Worm (Caenorhabditis elegans) whole organism, L1 larva: ENCODE measurements around the gene ZC239.13.

Source experiments
- C04F5.9 ChIP-seq: sonication (generic microtip); optimal IDR thresholded peaks from 2 replicates; lab custom pipeline; 2016; ENCODE audit warnings: missing genetic modification characterization, missing compliant biosample characterization
- C16A3.4 ChIP-seq: fragments of 150-350 bp; optimal IDR thresholded peaks from 2 replicates; lab custom pipeline; 2014; ENCODE audit warnings: missing biosample characterization, missing genetic modification characterization
- C34B4.2 ChIP-seq: sonication (generic microtip); optimal IDR thresholded peaks from 2 replicates; lab custom pipeline; 2017; ENCODE audit warnings: mild to moderate bottlenecking, missing genetic modification characterization, missing compliant biosample characterization
- Y116A8C.19 ChIP-seq: sonication (generic microtip); optimal IDR thresholded peaks from 2 replicates; lab custom pipeline; 2016; ENCODE audit warnings: missing compliant biosample characterization, missing genetic modification characterization, borderline replicate concordance
- aly-2 ChIP-seq: fragments of 150-350 bp; optimal IDR thresholded peaks from 2 replicates; lab custom pipeline; 2014; ENCODE audit warnings: missing biosample characterization, missing genetic modification characterization
- ama-1 ChIP-seq: fragments of 150-350 bp; optimal IDR thresholded peaks from 2 replicates; lab custom pipeline; 2014
- blmp-1 ChIP-seq: fragments of 150-350 bp; optimal IDR thresholded peaks from 2 replicates; lab custom pipeline; 2014; ENCODE audit warnings: missing biosample characterization, missing genetic modification characterization
- ceh-82 ChIP-seq, 3 experiments: fragments of 150-350 bp in 1 of 3; sonication (generic microtip) in 2 of 3; optimal IDR thresholded peaks; 2 replicates each; lab custom pipeline; 2014 to 2017; ENCODE audit warnings: missing biosample characterization in 3 of 3, missing genetic modification characterization in 3 of 3
- ceh-90 ChIP-seq: sonication (generic microtip); optimal IDR thresholded peaks from 2 replicates; lab custom pipeline; 2016; ENCODE audit warnings: missing genetic modification characterization, missing compliant biosample characterization
- ces-1 ChIP-seq: fragments of 150-350 bp; optimal IDR thresholded peaks from 2 replicates; lab custom pipeline; 2014; ENCODE audit warnings: missing biosample characterization, missing genetic modification reagents, missing genetic modification characterization
- dpl-1 ChIP-seq, 3 experiments: fragments of 150-350 bp in 2 of 3; sonication (generic microtip) in 1 of 3; optimal IDR thresholded peaks; 2 replicates each; lab custom pipeline; 2014 to 2017; ENCODE audit warnings: missing biosample characterization in 3 of 3, missing genetic modification characterization in 3 of 3, missing genetic modification reagents in 3 of 3
- elt-2 ChIP-seq: sonication (generic microtip); optimal IDR thresholded peaks from 2 replicates; lab custom pipeline; 2016; ENCODE audit warnings: missing genetic modification characterization, mild to moderate bottlenecking, inconsistent platforms, missing compliant biosample characterization, missing genetic modification reagents
- elt-3 ChIP-seq, 6 experiments: fragments of 150-350 bp in 1 of 6; sonication (generic microtip); optimal IDR thresholded peaks; 2 replicates each; lab custom pipeline; 2017 to 2018; ENCODE audit warnings: missing biosample characterization in 6 of 6, missing genetic modification characterization in 6 of 6, inconsistent platforms in 1 of 6
- fkh-10 ChIP-seq: sonication (generic microtip); optimal IDR thresholded peaks from 2 replicates; lab custom pipeline; 2017; ENCODE audit warnings: missing biosample characterization, missing genetic modification reagents, missing genetic modification characterization
- fkh-4 ChIP-seq: sonication (generic microtip); optimal IDR thresholded peaks from 2 replicates; lab custom pipeline; 2016; ENCODE audit warnings: missing compliant biosample characterization, missing genetic modification characterization, borderline replicate concordance
- fkh-8 ChIP-seq: sonication (generic microtip); optimal IDR thresholded peaks from 2 replicates; lab custom pipeline; 2016; ENCODE audit warnings: mild to moderate bottlenecking, missing genetic modification characterization, missing compliant biosample characterization
- fos-1 ChIP-seq: fragments of 150-350 bp; optimal IDR thresholded peaks from 2 replicates; lab custom pipeline; 2014; ENCODE audit warnings: missing biosample characterization, missing genetic modification characterization
- hlh-17 ChIP-seq: fragments of 200-800 bp; sonication (Bioruptor generic); optimal IDR thresholded peaks from 2 replicates; lab custom pipeline; 2018; ENCODE audit warnings: missing genetic modification characterization, mild to moderate bottlenecking, missing compliant biosample characterization, moderate library complexity, borderline replicate concordance
- irx-1 ChIP-seq: sonication (generic microtip); optimal IDR thresholded peaks from 2 replicates; lab custom pipeline; 2016; ENCODE audit warnings: missing genetic modification characterization, missing compliant biosample characterization
- isw-1 ChIP-seq: fragments of 200-800 bp; sonication (Bioruptor generic); IDR thresholded peaks from 2 replicates; pipeline ENCODE4 v1.3.6; 2022; ENCODE audit warnings: missing genetic modification characterization, missing compliant biosample characterization
- jun-1 ChIP-seq: fragments of 150-350 bp; optimal IDR thresholded peaks from 2 replicates; lab custom pipeline; 2014; ENCODE audit warnings: missing biosample characterization, missing genetic modification reagents, missing genetic modification characterization
- lin-14 ChIP-seq: fragments of 200-800 bp; sonication (Bioruptor generic); optimal IDR thresholded peaks from 2 replicates; lab custom pipeline; 2018; ENCODE audit warnings: mild to moderate bottlenecking, missing genetic modification characterization, moderate library complexity, missing compliant biosample characterization
- lin-35 ChIP-seq, 2 experiments: fragments of 150-350 bp; optimal IDR thresholded peaks; 2 replicates each; lab custom pipeline; 2014; ENCODE audit warnings: missing biosample characterization in 2 of 2, missing genetic modification characterization in 2 of 2, missing genetic modification reagents in 2 of 2
- lir-3 ChIP-seq: sonication (generic microtip); optimal IDR thresholded peaks from 2 replicates; lab custom pipeline; 2016; ENCODE audit warnings: mild to moderate bottlenecking, missing genetic modification characterization, moderate library complexity, missing compliant biosample characterization; ENCODE audit not compliant: poor library complexity
- lsy-2 ChIP-seq, 2 experiments: fragments of 150-350 bp; optimal IDR thresholded peaks; 2 replicates each; lab custom pipeline; 2014; ENCODE audit warnings: missing biosample characterization in 2 of 2, missing genetic modification characterization in 2 of 2
- mdl-1 ChIP-seq, 2 experiments: fragments of 150-350 bp; optimal IDR thresholded peaks; 2 replicates each; lab custom pipeline; 2014 to 2017; ENCODE audit warnings: missing biosample characterization in 2 of 2, missing genetic modification characterization in 2 of 2, inconsistent platforms in 1 of 2
- mep-1 ChIP-seq: fragments of 150-350 bp; optimal IDR thresholded peaks from 2 replicates; lab custom pipeline; 2014; ENCODE audit warnings: missing biosample characterization, missing genetic modification characterization
- nhr-11 ChIP-seq: fragments of 150-350 bp; optimal IDR thresholded peaks from 2 replicates; lab custom pipeline; 2014; ENCODE audit warnings: missing biosample characterization, missing genetic modification characterization
- nhr-12 ChIP-seq: sonication (generic microtip); optimal IDR thresholded peaks from 2 replicates; lab custom pipeline; 2017; ENCODE audit warnings: missing biosample characterization, missing genetic modification characterization
- nhr-20 ChIP-seq: sonication (generic microtip); optimal IDR thresholded peaks from 2 replicates; lab custom pipeline; 2016; ENCODE audit warnings: mild to moderate bottlenecking, missing genetic modification characterization, missing compliant biosample characterization
- nhr-237 ChIP-seq: fragments of 150-350 bp; optimal IDR thresholded peaks from 2 replicates; lab custom pipeline; 2014; ENCODE audit warnings: missing biosample characterization, missing genetic modification characterization
- nhr-47 ChIP-seq: sonication (generic microtip); optimal IDR thresholded peaks from 2 replicates; lab custom pipeline; 2016; ENCODE audit warnings: mild to moderate bottlenecking, missing genetic modification characterization, moderate library complexity, missing compliant biosample characterization
- nhr-71 ChIP-seq: sonication (generic microtip); optimal IDR thresholded peaks from 2 replicates; lab custom pipeline; 2016; ENCODE audit warnings: mild to moderate bottlenecking, missing genetic modification characterization, moderate library complexity, missing compliant biosample characterization
- nhr-76 ChIP-seq: sonication (generic microtip); optimal IDR thresholded peaks from 2 replicates; lab custom pipeline; 2017; ENCODE audit warnings: missing biosample characterization, missing genetic modification characterization
- nhr-77 ChIP-seq: fragments of 150-350 bp; optimal IDR thresholded peaks from 2 replicates; lab custom pipeline; 2014; ENCODE audit warnings: missing biosample characterization, missing genetic modification characterization
- nhr-84 ChIP-seq: sonication (generic microtip); optimal IDR thresholded peaks from 2 replicates; lab custom pipeline; 2017; ENCODE audit warnings: missing biosample characterization, missing genetic modification characterization
- nhr-85 ChIP-seq: sonication (generic microtip); peaks from one replicate; lab custom pipeline; 2016; ENCODE audit warnings: missing genetic modification characterization, inconsistent platforms, missing compliant biosample characterization
- nhr-90 ChIP-seq: sonication (generic microtip); optimal IDR thresholded peaks from 2 replicates; lab custom pipeline; 2016; ENCODE audit warnings: mild to moderate bottlenecking, missing genetic modification characterization, missing compliant biosample characterization; ENCODE audit not compliant: poor library complexity
- pag-3 ChIP-seq: sonication (generic microtip); optimal IDR thresholded peaks from 2 replicates; lab custom pipeline; 2017; ENCODE audit warnings: missing genetic modification characterization, mild to moderate bottlenecking, missing compliant biosample characterization, antibody characterized with exemption, borderline replicate concordance; ENCODE audit not compliant: insufficient read depth
- rnt-1 ChIP-seq: sonication (generic microtip); optimal IDR thresholded peaks from 2 replicates; lab custom pipeline; 2016; ENCODE audit warnings: mild to moderate bottlenecking, missing genetic modification characterization, moderate library complexity, missing compliant biosample characterization
- sup-37 ChIP-seq: fragments of 200-800 bp; sonication (Bioruptor generic); optimal IDR thresholded peaks from 2 replicates; lab custom pipeline; 2018; ENCODE audit warnings: mild to moderate bottlenecking, missing genetic modification characterization, missing compliant biosample characterization
- swsn-7 ChIP-seq: sonication (generic microtip); optimal IDR thresholded peaks from 2 replicates; lab custom pipeline; 2016; ENCODE audit warnings: missing genetic modification characterization, missing compliant biosample characterization
- unc-30 ChIP-seq: sonication (generic microtip); optimal IDR thresholded peaks from 2 replicates; lab custom pipeline; 2017; ENCODE audit warnings: missing biosample characterization, missing genetic modification characterization
- unc-62 ChIP-seq: fragments of 150-350 bp; optimal IDR thresholded peaks from 2 replicates; lab custom pipeline; 2014; ENCODE audit warnings: missing biosample characterization, missing genetic modification reagents, missing genetic modification characterization
- vab-15 ChIP-seq: sonication (generic microtip); optimal IDR thresholded peaks from 2 replicates; lab custom pipeline; 2017; ENCODE audit warnings: missing genotype, mild to moderate bottlenecking, missing genetic modification characterization, missing compliant biosample characterization
- xbp-1 ChIP-seq: sonication (generic microtip); optimal IDR thresholded peaks from 2 replicates; lab custom pipeline; 2016; ENCODE audit warnings: missing genetic modification characterization, missing compliant biosample characterization
- zip-4 ChIP-seq: fragments of 200-800 bp; sonication (Bioruptor generic); optimal IDR thresholded peaks from 2 replicates; lab custom pipeline; 2018; ENCODE audit warnings: mild to moderate bottlenecking, missing genetic modification characterization, moderate library complexity, missing compliant biosample characterization
- ztf-11 ChIP-seq, 2 experiments: sonication (generic microtip); optimal IDR thresholded peaks; 2 replicates each; lab custom pipeline; 2016 to 2017; ENCODE audit warnings: missing genetic modification characterization in 2 of 2, missing biosample characterization in 1 of 2, missing compliant biosample characterization in 1 of 2
- ztf-4 ChIP-seq: fragments of 150-350 bp; optimal IDR thresholded peaks from 2 replicates; lab custom pipeline; 2014; ENCODE audit warnings: missing biosample characterization, missing genetic modification characterization

The ZC239.13 gene

DNA sequence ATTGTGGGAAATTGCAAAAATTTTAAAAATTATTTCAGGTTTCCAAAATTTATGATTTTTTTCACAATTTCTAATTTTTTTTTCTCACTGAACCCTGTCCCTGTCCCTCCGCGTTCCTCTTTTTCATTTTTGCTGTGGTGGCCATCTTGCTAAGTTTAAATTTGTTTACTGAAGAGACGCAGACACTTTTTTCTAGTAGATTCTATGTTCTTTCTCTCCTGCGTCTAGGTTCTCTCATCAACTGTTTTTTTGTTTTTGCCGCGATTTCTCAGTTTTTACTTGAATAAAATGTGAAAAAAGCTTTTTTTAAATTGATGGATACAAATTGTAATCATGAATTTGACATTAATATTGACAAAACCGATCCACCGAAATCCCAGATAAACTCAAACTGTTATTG lies 13.4 kb downstream of the ZC239.13 start, which contains the start of gene ZC239.6 (continued):
- peak in 1 of 3 experiments; percentile 5 for TF ChIP-seq ceh-82 (tag; optimal IDR thresholded peaks at IDR 0.05; lab: Kevin White, UChicago)
- TF ChIP-seq fkh-8 (tag; lab: Kevin White, UChicago): no peak
- no peak for TF ChIP-seq unc-30 (tag; lab: Kevin White, UChicago)
- no peak for TF ChIP-seq nhr-90 (tag; lab: Kevin White, UChicago)
- TF ChIP-seq lin-14 (GFP tag; lab: Kevin White, UChicago): peak; percentile 69
- TF ChIP-seq nhr-11: no peak
- peak; percentile 23 to 51 for TF ChIP-seq lsy-2 (tag; optimal IDR thresholded peaks at IDR 0.05; lab: Kevin White, UChicago)
- peak; percentile 50 for TF ChIP-seq nhr-20 (tag; lab: Kevin White, UChicago)
- peak; percentile 17 for TF ChIP-seq blmp-1 (tag; lab: Kevin White, UChicago)
- peak; percentile 16 for TF ChIP-seq xbp-1 (tag; lab: Kevin White, UChicago)
- no peak for TF ChIP-seq ces-1 (GFP tag; lab: Kevin White, UChicago)
- no peak for TF ChIP-seq isw-1 (GFP tag; lab: Robert Waterston, UW)
- peak in 1 of 2 experiments; percentile 8 for TF ChIP-seq lin-35 (GFP tag; optimal IDR thresholded peaks at IDR 0.05; lab: Kevin White, UChicago)
- no peak for TF ChIP-seq nhr-84 (tag; lab: Kevin White, UChicago)
- TF ChIP-seq mdl-1 (tag; optimal IDR thresholded peaks at IDR 0.05; lab: Kevin White, UChicago): no peak
- no peak for TF ChIP-seq C16A3.4
- TF ChIP-seq vab-15 (tag; lab: Kevin White, UChicago): no peak
- TF ChIP-seq ztf-4 (tag; lab: Kevin White, UChicago): no peak
- TF ChIP-seq sup-37 (GFP tag; lab: Kevin White, UChicago): no peak
- TF ChIP-seq irx-1: no peak
- no peak for TF ChIP-seq hlh-17
- TF ChIP-seq C04F5.9 (tag; lab: Kevin White, UChicago): no peak
- peak; percentile 27 for TF ChIP-seq mep-1 (tag; lab: Kevin White, UChicago)
- TF ChIP-seq ama-1 (lab: Kevin White, UChicago): no peak
- peak; percentile 17 for TF ChIP-seq nhr-47 (tag; lab: Kevin White, UChicago)
- no peak for TF ChIP-seq fos-1
- TF ChIP-seq zip-4 (GFP tag; lab: Kevin White, UChicago): no peak
- TF ChIP-seq swsn-7 (tag; lab: Kevin White, UChicago): peak; percentile 43
- TF ChIP-seq elt-3 (tag; optimal IDR thresholded peaks at IDR 0.05; lab: Kevin White, UChicago): no peak
- no peak for TF ChIP-seq nhr-76 (tag; lab: Kevin White, UChicago)
- no peak for TF ChIP-seq unc-62 (GFP tag; lab: Kevin White, UChicago)
- peak; percentile 46 for TF ChIP-seq nhr-85 (tag; lab: Kevin White, UChicago)
- no peak for TF ChIP-seq fkh-4 (tag; lab: Kevin White, UChicago)
- no peak for TF ChIP-seq jun-1
- TF ChIP-seq aly-2 (tag; lab: Kevin White, UChicago): no peak
- TF ChIP-seq nhr-12 (tag; lab: Kevin White, UChicago): no peak
- no peak for TF ChIP-seq elt-2 (tag; lab: Kevin White, UChicago)
- TF ChIP-seq C34B4.2 (tag; lab: Kevin White, UChicago): no peak
- TF ChIP-seq fkh-10 (GFP tag; lab: Kevin White, UChicago): no peak
- no peak for TF ChIP-seq lir-3
- TF ChIP-seq nhr-237 (tag; lab: Kevin White, UChicago): no peak
- TF ChIP-seq rnt-1 (tag; lab: Kevin White, UChicago): peak; percentile 53

DNA sequence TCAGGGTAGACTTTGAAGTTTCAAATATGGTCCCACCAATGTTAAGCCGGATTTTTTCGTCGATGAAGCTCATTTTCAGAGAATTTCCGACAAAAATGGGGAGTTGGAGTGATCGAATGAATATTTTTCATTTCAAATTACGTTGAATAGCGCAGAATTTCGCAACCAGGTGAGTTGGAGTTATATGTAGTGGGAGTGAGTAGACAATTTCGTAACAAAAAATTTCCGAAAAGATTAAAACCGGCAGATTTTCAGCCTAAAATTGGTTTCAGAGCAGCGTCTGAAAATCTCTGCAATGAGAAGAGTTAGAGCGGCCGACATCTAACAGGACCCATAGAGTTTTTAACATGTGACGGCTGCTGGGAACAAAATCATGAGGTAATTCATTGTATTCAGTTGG lies 14.0 kb downstream of the ZC239.13 start, which contains the start of gene sdz-35:
Gene sdz-35, minus strand, starts transcription at position 101 of the 400 bp plus-strand sequence.
- TF ChIP-seq elt-3 (tag; optimal IDR thresholded peaks at IDR 0.05; lab: Kevin White, UChicago) (no peak), ztf-11 (tag; optimal IDR thresholded peaks at IDR 0.05; lab: Kevin White, UChicago) (no peak), nhr-77 (no peak), pag-3 (tag; lab: Kevin White, UChicago) (no peak), rnt-1 (tag; lab: Kevin White, UChicago) (no peak), nhr-71 (tag; lab: Kevin White, UChicago) (no peak), ceh-90 (tag; lab: Kevin White, UChicago) (no peak), nhr-85 (tag; lab: Kevin White, UChicago) (no peak), vab-15 (tag; lab: Kevin White, UChicago) (no peak), Y116A8C.19 (no peak), dpl-1 (GFP tag; optimal IDR thresholded peaks at IDR 0.05; lab: Kevin White, UChicago) (no peak)
